Worm (Caenorhabditis elegans) whole organism, L4/young adult: Measurements from ENCODE around the gene str-39.

Experiments
- W03F9.2 ChIP-seq: fragments of 150-350 bp; optimal IDR thresholded peaks from 2 replicates; lab custom pipeline; 2014; ENCODE audit warnings: missing biosample characterization, missing genetic modification characterization
- dao-5 ChIP-seq: sonication (generic microtip); optimal IDR thresholded peaks from 2 replicates; lab custom pipeline; 2016; ENCODE audit warnings: missing genotype, missing genetic modification characterization, moderate library complexity, missing compliant biosample characterization

DNA sequence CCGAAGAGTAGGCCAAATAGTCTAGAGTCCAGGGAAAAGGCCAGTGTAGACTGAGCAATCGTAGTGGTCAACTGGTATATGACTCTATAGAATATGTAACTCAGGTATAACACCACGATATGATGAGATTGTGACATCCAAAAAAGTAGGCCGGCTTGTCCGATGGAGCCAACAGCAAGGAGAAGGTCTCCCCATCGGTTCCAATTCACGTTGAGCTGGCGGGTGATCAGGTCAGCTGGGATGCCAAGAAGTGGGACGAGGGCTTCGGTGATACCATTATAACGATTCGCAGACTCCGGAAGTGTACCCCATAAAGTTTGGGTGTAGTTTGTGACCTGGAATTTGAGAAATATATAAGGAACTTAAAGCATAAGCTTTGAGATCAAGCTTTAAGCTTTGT, 6.8 kb downstream of the str-39 start:
- no peak for TF ChIP-seq W03F9.2
- no peak for TF ChIP-seq dao-5 (tag; lab: Kevin White, UChicago)
